Worm (Caenorhabditis elegans): ENCODE results near the gene C16D9.3.
A peak's percentile ranks its signal among the peaks of the same experiment; 100 is the strongest.

Gene C16D9.3

ce11 chrV:8268902-8269301 is 29.1 kb upstream of the C16D9.3 start, which contains the start of the genes asp-6 and asp-12 (continued):
- TF ChIP-seq ZK546.5 (tag; optimal IDR thresholded peaks at IDR 0.05), result no peak
- no peak for TF ChIP-seq ceh-62 (tag; optimal IDR thresholded peaks at IDR 0.05)
- TF ChIP-seq nhr-28 (tag; optimal IDR thresholded peaks at IDR 0.05), result peak; percentile 80
- peak; percentile 28; the same call in 1 of the 2 replicates for TF ChIP-seq mdt-29 (GFP tag; IDR thresholded peaks at IDR 0.05)
- 0 out of 2 replicates have a peak, but pooled peaks have one; percentile 6 for TF ChIP-seq Y75B8A.6 (GFP tag; IDR thresholded peaks at IDR 0.05)

ce11 chrV:8267275-8267674 is 27.4 kb upstream of the C16D9.3 start:
- TF ChIP-seq hlh-30 (tag; optimal IDR thresholded peaks at IDR 0.05; ENCODE audit: insufficient read depth), result no peak
- peak; percentile 75 for TF ChIP-seq nhr-28 (tag; optimal IDR thresholded peaks at IDR 0.05)
- TF ChIP-seq zfp-3 (GFP tag; conservative IDR thresholded peaks at IDR 0.05), result no peak
- TF ChIP-seq ZK546.5 (tag; optimal IDR thresholded peaks at IDR 0.05), result no peak
- TF ChIP-seq unc-62 (GFP tag; optimal IDR thresholded peaks at IDR 0.05 in 1 of 2), result peak in 1 of 2 experiments; percentile 41
- TF ChIP-seq unc-62 (tag; optimal IDR thresholded peaks at IDR 0.05), result no peak
- no peak for TF ChIP-seq fkh-10 (GFP tag; optimal IDR thresholded peaks at IDR 0.05)
- no peak for TF ChIP-seq lin-38 (GFP tag; IDR thresholded peaks at IDR 0.05)
- peak; percentile 31 for TF ChIP-seq fos-1 (tag; optimal IDR thresholded peaks at IDR 0.05)
- no peak for TF ChIP-seq lin-15B (tag; optimal IDR thresholded peaks at IDR 0.05)
- TF ChIP-seq mdt-29 (GFP tag; IDR thresholded peaks at IDR 0.05), result no peak
- no peak for TF ChIP-seq snpc-1.2 (GFP tag; IDR thresholded peaks at IDR 0.05)
- TF ChIP-seq dpl-1 (GFP tag; optimal IDR thresholded peaks at IDR 0.05), result no peak
- TF ChIP-seq nhr-11 (tag; optimal IDR thresholded peaks at IDR 0.05), result no peak
- peak; percentile 80 for TF ChIP-seq dmd-6 (GFP tag; IDR thresholded peaks at IDR 0.05)
- TF ChIP-seq zfp-2 (tag; optimal IDR thresholded peaks at IDR 0.05), result no peak
- no peak for TF ChIP-seq T26A8.4 (GFP tag; IDR thresholded peaks at IDR 0.05)
- no peak for TF ChIP-seq daf-19 (GFP tag; conservative IDR thresholded peaks at IDR 0.05)
- TF ChIP-seq mep-1 (tag; optimal IDR thresholded peaks at IDR 0.05), result peak; percentile 69
- no peak for TF ChIP-seq ceh-28 (tag; optimal IDR thresholded peaks at IDR 0.05)
- TF ChIP-seq ceh-32 (tag; optimal IDR thresholded peaks at IDR 0.05; ENCODE audit: poor library complexity), result no peak
- peak; percentile 92 for TF ChIP-seq nhr-77 (tag; optimal IDR thresholded peaks at IDR 0.05)
- TF ChIP-seq T20F7.1 (GFP tag; optimal IDR thresholded peaks at IDR 0.05), result peak; percentile 40
- no peak for TF ChIP-seq zip-2 (tag; optimal IDR thresholded peaks at IDR 0.05)
- no peak for TF ChIP-seq nhr-111 (GFP tag; optimal IDR thresholded peaks at IDR 0.05)
- 0 out of 2 replicates have a peak, but pooled peaks have one; percentile 55 for TF ChIP-seq lin-1 (GFP tag; IDR thresholded peaks at IDR 0.05)
- no peak for TF ChIP-seq lsy-2 (tag; optimal IDR thresholded peaks at IDR 0.05)
- TF ChIP-seq hlh-11 (tag; optimal IDR thresholded peaks at IDR 0.05), result peak; percentile 54
- no peak for TF ChIP-seq saeg-2 (GFP tag; IDR thresholded peaks at IDR 0.05)
- TF ChIP-seq rbr-2 (tag; optimal IDR thresholded peaks at IDR 0.05), result no peak
- TF ChIP-seq ztf-7 (tag; optimal IDR thresholded peaks at IDR 0.05), result peak; percentile 89
- no peak for TF ChIP-seq daf-16 (GFP tag; optimal IDR thresholded peaks at IDR 0.05)
- peak; percentile 67 for TF ChIP-seq daf-16 (tag; optimal IDR thresholded peaks at IDR 0.05)
- no peak for TF ChIP-seq unc-130 (GFP tag; optimal IDR thresholded peaks at IDR 0.05)
- TF ChIP-seq zip-11 (GFP tag; IDR thresholded peaks at IDR 0.05), result no peak
- TF ChIP-seq nhr-10 (tag; optimal IDR thresholded peaks at IDR 0.05), result peak; percentile 32
- no peak for TF ChIP-seq zag-1 (tag; optimal IDR thresholded peaks at IDR 0.05)
- no peak for TF ChIP-seq mdl-1 (tag; optimal IDR thresholded peaks at IDR 0.05)
- no peak for TF ChIP-seq unc-39 (tag; optimal IDR thresholded peaks at IDR 0.05)
- peak; percentile 76 for TF ChIP-seq dve-1 (tag; optimal IDR thresholded peaks at IDR 0.05; ENCODE audit: insufficient read depth)
- peak; percentile 28 for TF ChIP-seq nhr-48 (tag; optimal IDR thresholded peaks at IDR 0.05)
- TF ChIP-seq nhr-102 (tag; optimal IDR thresholded peaks at IDR 0.05), result no peak
- no peak for TF ChIP-seq set-16 (GFP tag; IDR thresholded peaks at IDR 0.05)
- peak; percentile 93 for TF ChIP-seq pqm-1 (tag; optimal IDR thresholded peaks at IDR 0.05)
- no peak for TF ChIP-seq attf-4 (tag; optimal IDR thresholded peaks at IDR 0.05)

Measured in whole organism, L4 larva.